Worm (Caenorhabditis elegans) whole organism, late embryonic: ENCODE data around the gene C04B4.2.

Experiments used
- ama-1 ChIP-seq: fragments of 150-350 bp; optimal IDR thresholded peaks from 2 replicates; lab custom pipeline; 2014
- ceh-22 ChIP-seq: sonication (generic microtip); optimal IDR thresholded peaks from 2 replicates; lab custom pipeline; 2017; ENCODE audit warnings: missing biosample characterization, missing genetic modification characterization
- ceh-48 ChIP-seq: sonication (generic microtip); optimal IDR thresholded peaks from 2 replicates; lab custom pipeline; 2016; ENCODE audit warnings: missing genetic modification characterization, inconsistent platforms, missing compliant biosample characterization
- dmd-4 ChIP-seq: sonication (generic microtip); optimal IDR thresholded peaks from 2 replicates; lab custom pipeline; 2016; ENCODE audit warnings: borderline replicate concordance, missing genetic modification characterization, missing compliant biosample characterization
- fkh-10 ChIP-seq: fragments of 150-350 bp; optimal IDR thresholded peaks from 2 replicates; lab custom pipeline; 2014; ENCODE audit warnings: missing biosample characterization, missing genetic modification reagents, missing genetic modification characterization
- hlh-8 ChIP-seq: sonication (generic microtip); optimal IDR thresholded peaks from 2 replicates; lab custom pipeline; 2016; ENCODE audit warnings: missing genotype, missing genetic modification characterization, missing compliant biosample characterization
- lin-11 ChIP-seq: fragments of 200-800 bp; sonication (Bioruptor generic); optimal IDR thresholded peaks from 2 replicates; lab custom pipeline; 2018; ENCODE audit warnings: mild to moderate bottlenecking, missing genetic modification characterization, missing compliant biosample characterization
- nfya-1 ChIP-seq: sonication (generic microtip); optimal IDR thresholded peaks from 2 replicates; lab custom pipeline; 2017; ENCODE audit warnings: missing genetic modification characterization, mild to moderate bottlenecking, missing compliant biosample characterization, antibody characterized with exemption, moderate library complexity
- nhr-11 ChIP-seq: fragments of 150-350 bp; optimal IDR thresholded peaks from 2 replicates; lab custom pipeline; 2014; ENCODE audit warnings: missing biosample characterization, missing genetic modification characterization
- pha-4 ChIP-seq: fragments of 150-350 bp; optimal IDR thresholded peaks from 2 replicates; lab custom pipeline; 2018; ENCODE audit warnings: missing biosample characterization, missing genetic modification reagents, missing genetic modification characterization

ce11 chrX:12320737-12321136 lies 37.7 kb downstream of the C04B4.2 start, which contains the start of gene ceh-40:
- TF ChIP-seq ama-1, result no peak
- TF ChIP-seq nhr-11 (tag; lab: Kevin White, UChicago), result no peak
- no peak for TF ChIP-seq lin-11 (tag; lab: Kevin White, UChicago)
- TF ChIP-seq fkh-10, result no peak
- TF ChIP-seq nfya-1, result no peak
- TF ChIP-seq hlh-8, result no peak
- TF ChIP-seq dmd-4, result no peak
- no peak for TF ChIP-seq ceh-48 (tag; lab: Kevin White, UChicago)
- no peak for TF ChIP-seq pha-4 (tag; lab: Kevin White, UChicago)
- TF ChIP-seq ceh-22 (tag; lab: Kevin White, UChicago), result no peak
